Fruit fly (Drosophila melanogaster): Measurements from ENCODE around the gene mRpL47.

Gene mRpL47

DNA sequence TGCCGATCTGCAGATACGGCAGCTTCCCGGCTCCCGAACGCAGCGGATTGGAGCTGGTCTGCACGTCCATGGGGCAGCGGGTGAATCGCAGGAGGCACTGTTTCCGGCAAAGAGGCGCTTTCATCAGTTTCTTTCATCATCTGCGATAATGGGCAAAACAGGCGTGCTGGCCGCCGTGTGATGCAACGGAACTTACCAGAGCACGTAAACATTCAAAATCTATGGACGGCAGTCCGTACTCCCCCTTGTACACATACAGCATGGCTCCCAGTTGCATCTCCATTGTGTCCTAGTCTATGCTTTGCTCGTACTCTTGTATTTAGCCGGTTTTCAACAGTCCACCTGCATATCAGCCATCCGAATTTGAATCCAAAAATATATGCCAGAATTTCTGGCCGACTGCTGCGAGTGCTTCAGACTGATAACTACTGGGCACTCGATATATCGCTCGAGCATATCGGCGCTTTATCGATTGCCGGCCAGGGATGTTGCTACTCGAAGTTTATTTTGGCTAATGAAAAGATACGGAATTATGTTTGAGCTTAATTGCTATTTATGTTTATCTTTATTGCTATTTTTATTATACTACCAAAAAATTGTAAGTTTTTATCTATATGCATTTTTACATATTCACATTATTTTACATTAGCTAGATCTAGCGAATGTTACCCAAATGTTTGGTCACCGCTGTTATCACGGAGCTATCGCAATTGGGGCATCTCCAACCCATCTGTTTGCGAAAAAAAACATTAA lies 47.7 kb upstream of the mRpL47 start, which contains the start of the genes CG9393 and Vps45 (continued):
- TF ChIP-seq H15 (GFP tag; IDR thresholded peaks at IDR 0.05) (no peak), H2.0 (GFP tag; IDR thresholded peaks at IDR 0.05) (no peak), CHES-1-like (GFP tag; optimal IDR thresholded peaks at IDR 0.05) (peak; percentile 54), caup (GFP tag; optimal IDR thresholded peaks at IDR 0.05; ENCODE audit: severe bottlenecking) (peak; percentile 43), Oaz (GFP tag; IDR thresholded peaks at IDR 0.05) (no peak), Hey (tag; optimal IDR thresholded peaks at IDR 0.05) (no peak), dmrt99B (tag; optimal IDR thresholded peaks at IDR 0.05) (no peak), Bdp1 (GFP tag; optimal IDR thresholded peaks at IDR 0.05) (peak; percentile 48), CG17186 (GFP tag; optimal IDR thresholded peaks at IDR 0.05) (peak; percentile 60), CG1792 (GFP tag; optimal IDR thresholded peaks at IDR 0.05) (no peak), CG2120 (GFP tag; optimal IDR thresholded peaks at IDR 0.05) (peak; percentile 88), phol (tag; optimal IDR thresholded peaks at IDR 0.05) (peak; percentile 76), repo (GFP tag; optimal IDR thresholded peaks at IDR 0.05) (no peak), Sin3A (optimal IDR thresholded peaks at IDR 0.05) (peak; percentile 96)

DNA sequence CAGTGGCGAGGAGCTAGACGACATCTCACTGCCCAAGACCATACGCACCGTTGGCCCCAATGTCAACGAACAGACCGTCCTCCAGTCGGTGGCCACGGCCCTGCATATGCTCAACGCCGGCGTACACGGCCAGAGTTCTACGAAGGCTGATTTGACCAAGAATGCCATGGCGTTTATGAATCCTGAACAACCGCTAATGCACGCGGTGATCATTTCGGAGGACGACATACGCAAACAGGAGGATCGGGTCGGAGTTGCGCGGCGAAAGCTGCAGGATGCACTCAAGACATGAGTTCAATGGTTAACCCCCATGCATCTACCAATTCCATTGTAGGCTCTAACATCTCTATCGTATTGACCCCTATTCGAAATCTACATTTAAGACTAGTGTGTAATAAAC lies 45.4 kb upstream of the mRpL47 start:
- TF ChIP-seq Ada2b (GFP tag; IDR thresholded peaks at IDR 0.05) (0 out of 2 replicates have a peak, but pooled peaks have one; percentile 2), Ets65A (GFP tag) (peak; percentile 53), Med (GFP tag) (peak; percentile 54), nmo (GFP tag; optimal IDR thresholded peaks at IDR 0.05) (no peak), CG16813 (GFP tag; IDR thresholded peaks at IDR 0.05; ENCODE audit: partially characterized antibody) (0 out of 3 replicates have a peak, but pooled peaks have one; percentile 33), Vsx1 (GFP tag; optimal IDR thresholded peaks at IDR 0.05) (no peak)

DNA sequence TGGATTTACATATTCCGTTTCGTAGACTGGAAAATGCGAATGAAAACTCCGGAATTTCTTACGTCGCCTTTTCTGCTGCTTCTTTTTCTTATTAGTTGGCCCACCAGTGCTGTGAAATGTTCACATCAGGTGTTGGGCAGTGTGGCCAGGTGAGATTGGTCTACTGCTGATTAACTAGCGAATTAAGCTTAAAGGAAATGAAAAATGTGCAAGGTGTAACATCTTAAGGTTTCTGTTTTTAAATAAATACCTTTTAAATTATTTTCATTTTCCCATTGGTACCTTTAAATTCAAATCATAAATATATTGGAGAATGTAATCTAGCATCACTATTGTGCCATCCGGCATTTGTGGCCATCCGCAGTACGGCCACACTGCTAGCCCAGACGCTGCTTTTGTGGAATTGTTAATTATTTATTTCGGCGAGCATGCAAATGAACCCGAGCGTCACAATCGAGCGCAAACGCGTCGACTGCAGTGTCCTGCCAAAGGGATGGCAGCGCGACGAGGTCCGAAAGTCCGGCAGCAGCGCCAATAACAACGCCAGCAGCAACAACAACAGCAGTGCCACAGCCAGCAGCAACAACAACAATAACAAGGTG lies 43.8 kb upstream of the mRpL47 start, which contains the start of the genes AP-1mu and MBD-like:
AP-1mu (minus strand) TSS at position 113 of the 602 bp plus-strand sequence.
MBD-like (plus strand) TSS at position 348 of the 602 bp plus-strand sequence.
- TF ChIP-seq CG3847 (GFP tag; IDR thresholded peaks at IDR 0.05), result peak; percentile 88
- TF ChIP-seq CG30403 (GFP tag; optimal IDR thresholded peaks at IDR 0.05), result peak; percentile 83
- TF ChIP-seq CG2889 (GFP tag; IDR thresholded peaks at IDR 0.05), result 0 out of 3 replicates have a peak, but pooled peaks have one; percentile 52
- TF ChIP-seq CG7786 (GFP tag; optimal IDR thresholded peaks at IDR 0.05), result peak; percentile 60
- peak; percentile 33 for TF ChIP-seq caup (GFP tag; optimal IDR thresholded peaks at IDR 0.05; ENCODE audit: severe bottlenecking)
- no peak for TF ChIP-seq ap (GFP tag; IDR thresholded peaks at IDR 0.05)
- no peak for TF ChIP-seq CG9876 (GFP tag; optimal IDR thresholded peaks at IDR 0.05)
- no peak for TF ChIP-seq trh (GFP tag; optimal IDR thresholded peaks at IDR 0.05)
- TF ChIP-seq CG42726 (GFP tag; IDR thresholded peaks at IDR 0.05; ENCODE audit: partially characterized antibody), result 0 out of 2 replicates have a peak, but pooled peaks have one; percentile 3
- no peak for TF ChIP-seq TFAM (GFP tag; optimal IDR thresholded peaks at IDR 0.05)
- no peak for TF ChIP-seq nom (GFP tag; optimal IDR thresholded peaks at IDR 0.05)
- TF ChIP-seq sens-2 (GFP tag; IDR thresholded peaks at IDR 0.05), result no peak
- TF ChIP-seq Hr3 (GFP tag; optimal IDR thresholded peaks at IDR 0.05), result peak; percentile 66
- TF ChIP-seq ken (GFP tag; IDR thresholded peaks at IDR 0.05), result peak; percentile 65; the same call in 2 of the 3 replicates
- TF ChIP-seq Mes4 (GFP tag; optimal IDR thresholded peaks at IDR 0.05), result peak; percentile 31
- peak; percentile 29; the same call in 1 of the 2 replicates for TF ChIP-seq amos (GFP tag; IDR thresholded peaks at IDR 0.05; ENCODE audit: partially characterized antibody)
- 0 out of 3 replicates have a peak, but pooled peaks have one; percentile 18 for TF ChIP-seq H15 (GFP tag; IDR thresholded peaks at IDR 0.05)
- TF ChIP-seq zfh1 (GFP tag; IDR thresholded peaks at IDR 0.05), result peak; percentile 49; the same call in 2 of the 3 replicates
- TF ChIP-seq her (GFP tag; optimal IDR thresholded peaks at IDR 0.05), result peak; percentile 9
- TF ChIP-seq gce (GFP tag; IDR thresholded peaks at IDR 0.05), result no peak
- peak; percentile 45 for TF ChIP-seq CG10979 (tag; optimal IDR thresholded peaks at IDR 0.05)
- peak; percentile 72 for TF ChIP-seq CoRest (tag; optimal IDR thresholded peaks at IDR 0.05)
- TF ChIP-seq Deaf1 (tag; optimal IDR thresholded peaks at IDR 0.05), result no peak
- peak; percentile 47; the same call in 2 of the 3 replicates for TF ChIP-seq B-H1 (GFP tag; IDR thresholded peaks at IDR 0.05)
- TF ChIP-seq pho (GFP tag; optimal IDR thresholded peaks at IDR 0.05), result peak; percentile 68
- peak; percentile 60 for TF ChIP-seq az2 (GFP tag; optimal IDR thresholded peaks at IDR 0.05)
- no peak for TF ChIP-seq NK7.1 (GFP tag; optimal IDR thresholded peaks at IDR 0.05)
- TF ChIP-seq CG9817 (tag; optimal IDR thresholded peaks at IDR 0.05), result peak; percentile 60
